Fruit fly (Drosophila melanogaster): ENCODE measurements around the gene Vps60.

The Vps60 gene

dm6 chr3L:17656716-17657395 lies 35.4 kb upstream of the Vps60 start (continued):
- TF ChIP-seq pzg (GFP tag; optimal IDR thresholded peaks at IDR 0.05) (no peak), nau (GFP tag; optimal IDR thresholded peaks at IDR 0.05) (no peak), CG6272 (GFP tag; IDR thresholded peaks at IDR 0.05) (no peak), Opbp (GFP tag; IDR thresholded peaks at IDR 0.05; ENCODE audit: partially characterized antibody) (no peak), dm (GFP tag; optimal IDR thresholded peaks at IDR 0.05) (no peak), CG10366 (GFP tag; IDR thresholded peaks at IDR 0.05) (no peak), exex (tag; optimal IDR thresholded peaks at IDR 0.05) (no peak), ssp (GFP tag; IDR thresholded peaks at IDR 0.05) (no peak), ac (GFP tag; optimal IDR thresholded peaks at IDR 0.05) (peak; percentile 17), shn (GFP tag; optimal IDR thresholded peaks at IDR 0.05) (no peak), CG10462 (GFP tag; optimal IDR thresholded peaks at IDR 0.05) (no peak), CG30431 (GFP tag; optimal IDR thresholded peaks at IDR 0.05) (no peak), fd3F (GFP tag; optimal IDR thresholded peaks at IDR 0.05) (no peak), CG3726 (GFP tag; IDR thresholded peaks at IDR 0.05) (0 out of 3 replicates have a peak, but pooled peaks have one; percentile 42), az2 (GFP tag; optimal IDR thresholded peaks at IDR 0.05) (no peak), ap (GFP tag; IDR thresholded peaks at IDR 0.05) (no peak), Oli (tag; optimal IDR thresholded peaks at IDR 0.05) (no peak), Bteb2 (GFP tag; optimal IDR thresholded peaks at IDR 0.05) (no peak), NK7.1 (GFP tag; optimal IDR thresholded peaks at IDR 0.05) (no peak), cg (GFP tag; optimal IDR thresholded peaks at IDR 0.05) (no peak), jumu (GFP tag; optimal IDR thresholded peaks at IDR 0.05) (no peak), CG12299 (tag; optimal IDR thresholded peaks at IDR 0.05) (peak; percentile 5), Pdp1 (GFP tag; optimal IDR thresholded peaks at IDR 0.05) (peak in 1 of 2 experiments; percentile 38), Dip2 (GFP tag; IDR thresholded peaks at IDR 0.05) (no peak), CG9437 (GFP tag; optimal IDR thresholded peaks at IDR 0.05) (no peak), CG6765 (GFP tag; optimal IDR thresholded peaks at IDR 0.05) (no peak), knrl (GFP tag; IDR thresholded peaks at IDR 0.05; ENCODE audit: partially characterized antibody) (no peak), CG14860 (GFP tag; IDR thresholded peaks at IDR 0.05; ENCODE audit: partially characterized antibody) (no peak), so (GFP tag; IDR thresholded peaks at IDR 0.05) (0 out of 3 replicates have a peak, but pooled peaks have one; percentile 8), fd64A (GFP tag; optimal IDR thresholded peaks at IDR 0.05) (peak; percentile 62), CG11093 (GFP tag; IDR thresholded peaks at IDR 0.05) (no peak), sens (GFP tag) (peak; percentile 86), CG4707 (GFP tag; optimal IDR thresholded peaks at IDR 0.05) (peak; percentile 62), insv (GFP tag; optimal IDR thresholded peaks at IDR 0.05) (no peak), stc (GFP tag; IDR thresholded peaks at IDR 0.05) (no peak), Doc2 (GFP tag; IDR thresholded peaks at IDR 0.05) (no peak), sisA (GFP tag; IDR thresholded peaks at IDR 0.05) (no peak), h (optimal IDR thresholded peaks at IDR 0.05) (no peak), Deaf1 (tag; optimal IDR thresholded peaks at IDR 0.05) (no peak), fd102C (GFP tag; optimal IDR thresholded peaks at IDR 0.05) (no peak), CG2875 (GFP tag; optimal IDR thresholded peaks at IDR 0.05) (peak; percentile 33), Hsf (GFP tag; optimal IDR thresholded peaks at IDR 0.05) (peak; percentile 8), gem (tag; optimal IDR thresholded peaks at IDR 0.05) (peak; percentile 17), Dp (GFP tag; optimal IDR thresholded peaks at IDR 0.05) (no peak), mld (GFP tag; IDR thresholded peaks at IDR 0.05; ENCODE audit: partially characterized antibody) (no peak), ewg (GFP tag; optimal IDR thresholded peaks at IDR 0.05) (no peak), CG8359 (GFP tag; optimal IDR thresholded peaks at IDR 0.05; ENCODE audit: borderline replicate concordance) (peak; percentile 29), CG9215 (GFP tag; IDR thresholded peaks at IDR 0.05) (no peak), CG2712 (tag; optimal IDR thresholded peaks at IDR 0.05) (no peak), gsb-n (tag; optimal IDR thresholded peaks at IDR 0.05) (peak; percentile 26)

All from whole organism, embryonic.